Worm (Caenorhabditis elegans): ENCODE results near the gene acdh-13.
A peak's percentile ranks its signal among the peaks of the same experiment; 100 is the strongest.

Gene acdh-13

DNA sequence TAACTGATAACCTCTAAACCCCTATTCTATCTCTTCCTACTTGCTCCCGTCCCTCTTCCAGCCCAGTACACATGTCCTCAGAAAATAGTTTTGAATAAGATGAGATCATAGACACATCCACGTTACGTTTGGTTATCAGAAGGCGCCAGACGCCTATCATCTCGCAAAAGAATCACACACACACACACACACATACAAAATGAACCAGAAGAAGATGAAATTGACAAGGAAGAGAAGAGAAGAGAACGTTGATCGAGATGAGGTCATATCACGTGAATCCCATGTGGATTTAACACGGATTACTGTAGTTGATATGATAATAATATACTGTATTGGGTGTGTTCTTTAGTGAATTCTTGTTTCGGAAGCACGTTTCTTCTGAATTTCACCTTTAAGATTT, 27.4 kb upstream of the acdh-13 start (continued):
- TF ChIP-seq fos-1 (tag; optimal IDR thresholded peaks at IDR 0.05) (no peak), lin-15B (tag; optimal IDR thresholded peaks at IDR 0.05) (no peak), lin-14 (GFP tag; optimal IDR thresholded peaks at IDR 0.05) (peak; percentile 94), xbp-1 (tag; optimal IDR thresholded peaks at IDR 0.05) (peak; percentile 31), elt-3 (tag; optimal IDR thresholded peaks at IDR 0.05) (peak in 3 of 6 experiments; percentile 56 to 97 (median 90)), nhr-47 (tag; optimal IDR thresholded peaks at IDR 0.05) (peak; percentile 61), nhr-12 (tag; optimal IDR thresholded peaks at IDR 0.05) (no peak), nhr-28 (tag; optimal IDR thresholded peaks at IDR 0.05) (no peak), nhr-19 (GFP tag; conservative IDR thresholded peaks at IDR 0.05) (peak; percentile 88), nhr-90 (tag; optimal IDR thresholded peaks at IDR 0.05; ENCODE audit: poor library complexity) (peak; percentile 59), snpc-4 (tag; optimal IDR thresholded peaks at IDR 0.05) (no peak)

ce11 chrIV:8523981-8524380, 25.4 kb upstream of the acdh-13 start:
- TF ChIP-seq mdl-1 (tag; optimal IDR thresholded peaks at IDR 0.05) (no peak), efl-1 (optimal IDR thresholded peaks at IDR 0.05) (no peak), efl-1 (GFP tag; optimal IDR thresholded peaks at IDR 0.05 in 1 of 2) (no peak), ceh-82 (tag; optimal IDR thresholded peaks at IDR 0.05) (no peak), mep-1 (tag; optimal IDR thresholded peaks at IDR 0.05) (no peak), lin-14 (GFP tag; optimal IDR thresholded peaks at IDR 0.05) (no peak), ztf-11 (tag; optimal IDR thresholded peaks at IDR 0.05) (no peak), ceh-8 (GFP tag; optimal IDR thresholded peaks at IDR 0.05) (no peak), swsn-7 (tag; optimal IDR thresholded peaks at IDR 0.05) (no peak), sup-37 (GFP tag; optimal IDR thresholded peaks at IDR 0.05) (no peak), efl-3 (GFP tag; optimal IDR thresholded peaks at IDR 0.05) (no peak), pqm-1 (tag; optimal IDR thresholded peaks at IDR 0.05) (no peak), ceh-90 (tag; optimal IDR thresholded peaks at IDR 0.05) (no peak), nhr-71 (tag; optimal IDR thresholded peaks at IDR 0.05) (no peak), lir-3 (tag; optimal IDR thresholded peaks at IDR 0.05; ENCODE audit: poor library complexity) (no peak), ets-5 (GFP tag; IDR thresholded peaks at IDR 0.05) (no peak), dpl-1 (GFP tag; optimal IDR thresholded peaks at IDR 0.05) (no peak), nhr-237 (tag; optimal IDR thresholded peaks at IDR 0.05) (no peak), vab-15 (tag; optimal IDR thresholded peaks at IDR 0.05) (no peak), nhr-85 (tag) (no peak), irx-1 (tag; optimal IDR thresholded peaks at IDR 0.05) (no peak)

- TF ChIP-seq nhr-84 (tag; optimal IDR thresholded peaks at IDR 0.05): no peak
- no peak for TF ChIP-seq hpl-2 (GFP tag; optimal IDR thresholded peaks at IDR 0.05)
Observed at ce11 chrIV:8520594-8520993, 22.0 kb upstream of the acdh-13 start, which contains the start of gene pkg-2. TSS of gene pkg-2 (plus strand) at chrIV:8520894.

- TF ChIP-seq nhr-77 (tag; optimal IDR thresholded peaks at IDR 0.05): no peak
- TF ChIP-seq nhr-90 (tag; optimal IDR thresholded peaks at IDR 0.05; ENCODE audit: poor library complexity): no peak
- TF ChIP-seq F16B12.6 (tag; optimal IDR thresholded peaks at IDR 0.05): no peak
- TF ChIP-seq irx-1 (tag; optimal IDR thresholded peaks at IDR 0.05): no peak
- TF ChIP-seq efl-1 (optimal IDR thresholded peaks at IDR 0.05): no peak
- TF ChIP-seq efl-1 (GFP tag; optimal IDR thresholded peaks at IDR 0.05 in 1 of 2): peak in 1 of 2 experiments; percentile 57
- no peak for TF ChIP-seq Y116A8C.19 (tag; optimal IDR thresholded peaks at IDR 0.05; ENCODE audit: borderline replicate concordance)
- TF ChIP-seq lin-15B (tag; optimal IDR thresholded peaks at IDR 0.05): no peak
- TF ChIP-seq lin-39 (tag; optimal IDR thresholded peaks at IDR 0.05): no peak
Observed at ce11 chrIV:8519949-8520348, 21.3 kb upstream of the acdh-13 start.

Measured in whole organism, L1 larva.